Worm (Caenorhabditis elegans) whole organism, early embryonic: Measurements from ENCODE around the gene F38B2.3.

Experiments used
- B0310.2 ChIP-seq: sonication (generic microtip); optimal IDR thresholded peaks from 2 replicates; lab custom pipeline; 2016; ENCODE audit warnings: mild to moderate bottlenecking, missing genetic modification characterization, missing compliant biosample characterization
- F13C5.2 ChIP-seq: sonication (generic microtip); optimal IDR thresholded peaks from 2 replicates; lab custom pipeline; 2017; ENCODE audit warnings: mild to moderate bottlenecking, missing genetic modification characterization, inconsistent platforms, missing compliant biosample characterization
- ama-1 ChIP-seq: fragments of 150-350 bp; optimal IDR thresholded peaks from 2 replicates; lab custom pipeline; 2014
- ceh-13 ChIP-seq: fragments of 200-800 bp; sonication (Bioruptor generic); optimal IDR thresholded peaks from 2 replicates; lab custom pipeline; 2018; ENCODE audit warnings: mild to moderate bottlenecking, missing genetic modification characterization, missing compliant biosample characterization
- ceh-36 ChIP-seq: sonication (generic microtip); optimal IDR thresholded peaks from 2 replicates; lab custom pipeline; 2016; ENCODE audit warnings: missing genetic modification characterization, inconsistent platforms, missing compliant biosample characterization
- ets-7 ChIP-seq: sonication (generic microtip); optimal IDR thresholded peaks from 2 replicates; lab custom pipeline; 2016; ENCODE audit warnings: missing genotype, missing genetic modification characterization, missing compliant biosample characterization
- hmbx-1 ChIP-seq: sonication (generic microtip); optimal IDR thresholded peaks from 2 replicates; lab custom pipeline; 2016; ENCODE audit warnings: mild to moderate bottlenecking, missing genetic modification characterization, missing compliant biosample characterization
- hmg-4 ChIP-seq: fragments of 200-800 bp; sonication (Bioruptor generic); optimal IDR thresholded peaks from 2 replicates; lab custom pipeline; 2018; ENCODE audit warnings: mild to moderate bottlenecking, missing genetic modification characterization, missing compliant biosample characterization
- hnd-1 ChIP-seq: sonication (generic microtip); optimal IDR thresholded peaks from 2 replicates; lab custom pipeline; 2016; ENCODE audit warnings: missing genetic modification characterization, missing compliant biosample characterization
- pes-1 ChIP-seq: fragments of 200-800 bp; sonication (Bioruptor generic); IDR thresholded peaks from 2 replicates; pipeline ENCODE4 v1.3.6; 2022; ENCODE audit warnings: missing genetic modification reagents, missing genetic modification characterization, missing compliant biosample characterization
- tbx-11 ChIP-seq: fragments of 200-800 bp; sonication (Bioruptor generic); IDR thresholded peaks from 2 replicates; pipeline ENCODE4 v1.3.6; 2022; ENCODE audit warnings: missing genetic modification characterization, missing compliant biosample characterization
- tbx-37 ChIP-seq: fragments of 200-800 bp; sonication (Bioruptor generic); conservative IDR thresholded peaks from 2 replicates; pipeline ENCODE4 v1.3.6; 2022; ENCODE audit warnings: missing genetic modification reagents, missing genetic modification characterization, missing compliant biosample characterization

- no peak for TF ChIP-seq B0310.2 (tag; lab: Kevin White, UChicago)
- no peak for TF ChIP-seq hmg-4 (GFP tag; lab: Kevin White, UChicago)
- no peak for TF ChIP-seq ceh-13
- TF ChIP-seq ets-7 (tag; lab: Kevin White, UChicago): no peak
- no peak for TF ChIP-seq hmbx-1
- no peak for TF ChIP-seq ceh-36
- TF ChIP-seq pes-1: no peak
- no peak for TF ChIP-seq ama-1
- TF ChIP-seq tbx-11 (GFP tag; lab: Robert Waterston, UW): no peak
- no peak for TF ChIP-seq hnd-1 (tag; lab: Kevin White, UChicago)
- TF ChIP-seq tbx-37: no peak
- TF ChIP-seq F13C5.2 (tag; lab: Kevin White, UChicago): no peak
These were observed 45.5 kb downstream of the F38B2.3 start, which contains the start of gene C34F6.10 for ce11 chrX:11240585-11241115.
